Worm (Caenorhabditis elegans): ENCODE measurements around the gene T26H8.4.
"Not testable (repeated sequence)": the region's sequence is repeated elsewhere in the genome, so short reads cannot be mapped to it uniquely, and the experiment has no call there.

The T26H8.4 gene

ce11 chrV:15274757-15275156 lies 31.9 kb downstream of the T26H8.4 start, which contains the start of gene srw-16:
Gene srw-16 (minus strand): TSS chrV:15274857.
- no peak for TF ChIP-seq flt-1 (GFP tag; IDR thresholded peaks at IDR 0.05)
- no peak for TF ChIP-seq ceh-36 (tag; optimal IDR thresholded peaks at IDR 0.05)
- TF ChIP-seq ets-7 (tag; optimal IDR thresholded peaks at IDR 0.05), result no peak
- TF ChIP-seq ama-1 (optimal IDR thresholded peaks at IDR 0.05), result no peak
- TF ChIP-seq hmbx-1 (tag; optimal IDR thresholded peaks at IDR 0.05), result no peak
- no peak for TF ChIP-seq scrt-1 (GFP tag; IDR thresholded peaks at IDR 0.05)
- no peak for TF ChIP-seq tbx-11 (GFP tag; IDR thresholded peaks at IDR 0.05)
- no peak for TF ChIP-seq tra-4 (tag; optimal IDR thresholded peaks at IDR 0.05)
- TF ChIP-seq pes-1 (GFP tag; IDR thresholded peaks at IDR 0.05), result no peak
- no peak for TF ChIP-seq hmg-4 (GFP tag; optimal IDR thresholded peaks at IDR 0.05)
- no peak for TF ChIP-seq tbx-37 (GFP tag; conservative IDR thresholded peaks at IDR 0.05)
- TF ChIP-seq B0310.2 (tag; optimal IDR thresholded peaks at IDR 0.05), result no peak
- no peak for TF ChIP-seq sea-1 (GFP tag; conservative IDR thresholded peaks at IDR 0.05)
- TF ChIP-seq aly-1 (tag; optimal IDR thresholded peaks at IDR 0.05), result no peak
- TF ChIP-seq ceh-13 (GFP tag; optimal IDR thresholded peaks at IDR 0.05), result no peak
- TF ChIP-seq F13C5.2 (tag; optimal IDR thresholded peaks at IDR 0.05), result no peak
- TF ChIP-seq hnd-1 (tag; optimal IDR thresholded peaks at IDR 0.05), result no peak

- no peak for TF ChIP-seq ceh-13 (GFP tag; optimal IDR thresholded peaks at IDR 0.05)
- no peak for TF ChIP-seq F13C5.2 (tag; optimal IDR thresholded peaks at IDR 0.05)
These were observed 34.4 kb downstream of the T26H8.4 start, which contains the start of gene T10H4.4 for ce11 chrV:15272263-15272662. Gene T10H4.4 (minus strand): TSS chrV:15272363.

ce11 chrV:15268302-15268701 lies 38.3 kb downstream of the T26H8.4 start, which contains the start of gene srw-22:
Gene srw-22 (plus strand): TSS chrV:15268602.
- no peak for TF ChIP-seq aly-1 (tag; optimal IDR thresholded peaks at IDR 0.05)
- no peak for TF ChIP-seq tra-4 (tag; optimal IDR thresholded peaks at IDR 0.05)
- TF ChIP-seq hmg-4 (GFP tag; optimal IDR thresholded peaks at IDR 0.05), result no peak
- no peak for TF ChIP-seq tbx-11 (GFP tag; IDR thresholded peaks at IDR 0.05)
- TF ChIP-seq flt-1 (GFP tag; IDR thresholded peaks at IDR 0.05), result no peak
- no peak for TF ChIP-seq B0310.2 (tag; optimal IDR thresholded peaks at IDR 0.05)

- TF ChIP-seq tbx-11 (GFP tag; IDR thresholded peaks at IDR 0.05) (no peak), tra-4 (tag; optimal IDR thresholded peaks at IDR 0.05) (no peak), F13C5.2 (tag; optimal IDR thresholded peaks at IDR 0.05) (no peak), ceh-36 (tag; optimal IDR thresholded peaks at IDR 0.05) (no peak), sea-1 (GFP tag; conservative IDR thresholded peaks at IDR 0.05) (no peak), flt-1 (GFP tag; IDR thresholded peaks at IDR 0.05) (no peak), hmbx-1 (tag; optimal IDR thresholded peaks at IDR 0.05) (no peak), B0310.2 (tag; optimal IDR thresholded peaks at IDR 0.05) (no peak), scrt-1 (GFP tag; IDR thresholded peaks at IDR 0.05) (no peak), hmg-4 (GFP tag; optimal IDR thresholded peaks at IDR 0.05) (no peak), hnd-1 (tag; optimal IDR thresholded peaks at IDR 0.05) (no peak), ets-7 (tag; optimal IDR thresholded peaks at IDR 0.05) (no peak), tbx-37 (GFP tag; conservative IDR thresholded peaks at IDR 0.05) (no peak), ama-1 (optimal IDR thresholded peaks at IDR 0.05) (no peak), pes-1 (GFP tag; IDR thresholded peaks at IDR 0.05) (no peak)
These were observed 39.2 kb downstream of the T26H8.4 start, which contains the start of gene T10H4.13 for ce11 chrV:15267405-15267804. Gene T10H4.13 (minus strand): TSS chrV:15267505.

ce11 chrV:15265814-15266213 lies 40.8 kb downstream of the T26H8.4 start, which contains the start of gene M01B2.13:
Gene M01B2.13 (minus strand): TSS chrV:15265914.
- TF ChIP-seq tbx-37 (GFP tag; conservative IDR thresholded peaks at IDR 0.05), result no peak
- TF ChIP-seq pes-1 (GFP tag; IDR thresholded peaks at IDR 0.05), result no peak
- TF ChIP-seq B0310.2 (tag; optimal IDR thresholded peaks at IDR 0.05), result no peak
- TF ChIP-seq hmg-4 (GFP tag; optimal IDR thresholded peaks at IDR 0.05), result no peak
- no peak for TF ChIP-seq ets-7 (tag; optimal IDR thresholded peaks at IDR 0.05)
- TF ChIP-seq hnd-1 (tag; optimal IDR thresholded peaks at IDR 0.05), result no peak
- TF ChIP-seq flt-1 (GFP tag; IDR thresholded peaks at IDR 0.05), result no peak
- no peak for TF ChIP-seq aly-1 (tag; optimal IDR thresholded peaks at IDR 0.05)
- no peak for TF ChIP-seq ceh-36 (tag; optimal IDR thresholded peaks at IDR 0.05)
- TF ChIP-seq hmbx-1 (tag; optimal IDR thresholded peaks at IDR 0.05), result no peak
- TF ChIP-seq sea-1 (GFP tag; conservative IDR thresholded peaks at IDR 0.05), result no peak
- TF ChIP-seq ama-1 (optimal IDR thresholded peaks at IDR 0.05), result no peak
- no peak for TF ChIP-seq tbx-11 (GFP tag; IDR thresholded peaks at IDR 0.05)
- TF ChIP-seq scrt-1 (GFP tag; IDR thresholded peaks at IDR 0.05), result no peak
- no peak for TF ChIP-seq F13C5.2 (tag; optimal IDR thresholded peaks at IDR 0.05)
- TF ChIP-seq ceh-13 (GFP tag; optimal IDR thresholded peaks at IDR 0.05), result no peak
- no peak for TF ChIP-seq tra-4 (tag; optimal IDR thresholded peaks at IDR 0.05)

- TF ChIP-seq scrt-1 (GFP tag; IDR thresholded peaks at IDR 0.05) (no peak), tra-4 (tag; optimal IDR thresholded peaks at IDR 0.05) (no peak), hmbx-1 (tag; optimal IDR thresholded peaks at IDR 0.05) (no peak), F13C5.2 (tag; optimal IDR thresholded peaks at IDR 0.05) (no peak), aly-1 (tag; optimal IDR thresholded peaks at IDR 0.05) (no peak), ceh-13 (GFP tag; optimal IDR thresholded peaks at IDR 0.05) (no peak), pes-1 (GFP tag; IDR thresholded peaks at IDR 0.05) (no peak), hmg-4 (GFP tag; optimal IDR thresholded peaks at IDR 0.05) (no peak), tbx-37 (GFP tag; conservative IDR thresholded peaks at IDR 0.05) (no peak), flt-1 (GFP tag; IDR thresholded peaks at IDR 0.05) (no peak), tbx-11 (GFP tag; IDR thresholded peaks at IDR 0.05) (no peak), ets-7 (tag; optimal IDR thresholded peaks at IDR 0.05) (no peak), ama-1 (optimal IDR thresholded peaks at IDR 0.05) (no peak), ceh-36 (tag; optimal IDR thresholded peaks at IDR 0.05) (no peak), B0310.2 (tag; optimal IDR thresholded peaks at IDR 0.05) (no peak), sea-1 (GFP tag; conservative IDR thresholded peaks at IDR 0.05) (no peak), hnd-1 (tag; optimal IDR thresholded peaks at IDR 0.05) (no peak)
These were observed 42.5 kb downstream of the T26H8.4 start, which contains the start of gene M01B2.12 for ce11 chrV:15264131-15264530. Gene M01B2.12 (minus strand): TSS chrV:15264231.

- TF ChIP-seq ceh-36, hmbx-1, ets-7 (tag; optimal IDR thresholded peaks at IDR 0.05): not testable (repeated sequence)
These were observed 44.3 kb downstream of the T26H8.4 start, which contains the start of gene M01B2.10 for ce11 chrV:15262336-15262735. Gene M01B2.10 (minus strand): TSS chrV:15262436.
